Worm (Caenorhabditis elegans): ENCODE measurements around the gene ZC412.10.
"Not testable (repeated sequence)": the region's sequence is repeated elsewhere in the genome, so short reads cannot be mapped to it uniquely, and the experiment has no call there.

- TF ChIP-seq klf-2 (GFP tag; conservative IDR thresholded peaks at IDR 0.05); flt-1 (GFP tag; IDR thresholded peaks at IDR 0.05); ref-1 (GFP tag; conservative IDR thresholded peaks at IDR 0.05); tab-1 (GFP tag; IDR thresholded peaks at IDR 0.05); T22C8.4 (GFP tag; IDR thresholded peaks at IDR 0.05); ztf-23 (GFP tag; IDR thresholded peaks at IDR 0.05); cog-1 (tag; optimal IDR thresholded peaks at IDR 0.05): not testable (repeated sequence)
Observed at ce11 chrV:14826952-14827351, 49.7 kb downstream of the ZC412.10 start, which contains the start of gene nspa-8.
